Fruit fly (Drosophila melanogaster) Kc167 (cell line): ENCODE data around the gene CG42759.

Source experiments
- Sin3A ChIP-seq: fragments of >200 bp; optimal IDR thresholded peaks from 2 replicates; lab custom pipeline; 2018; ENCODE audit warnings: missing external identifiers
- h ChIP-seq: fragments of >200 bp; optimal IDR thresholded peaks from 3 replicates; lab custom pipeline; 2018; ENCODE audit warnings: missing external identifiers
- ttk ChIP-seq: sonication (Bioruptor generic); optimal IDR thresholded peaks from 2 replicates; lab custom pipeline; 2017; ENCODE audit warnings: missing external identifiers

DNA sequence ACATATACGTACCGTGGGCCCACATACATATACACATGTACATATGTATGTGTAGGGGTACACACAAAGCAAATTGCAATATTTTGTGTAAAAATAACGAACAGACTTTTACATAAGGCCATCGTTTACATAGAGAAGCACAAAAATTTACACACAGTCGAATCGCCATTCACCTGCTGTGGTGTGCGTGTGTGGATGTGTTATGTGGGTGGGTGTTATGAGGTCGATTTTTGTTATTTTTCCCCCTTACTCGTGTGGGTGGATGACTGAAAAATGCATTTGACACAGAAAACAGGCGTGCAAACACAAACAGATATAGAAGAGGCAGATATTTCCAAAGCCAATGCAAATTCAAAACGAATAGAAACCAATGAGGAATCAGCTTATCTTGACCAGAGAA, 47.8 kb upstream of the CG42759 start:
- TF ChIP-seq ttk (lab: Kevin White, UChicago), result no peak
- TF ChIP-seq h (lab: Kevin White, UChicago), result no peak
- no peak for TF ChIP-seq Sin3A
